Worm (Caenorhabditis elegans) whole organism, L3 larva: ENCODE measurements around the gene sel-5.

Experiments used
- R02D3.7 ChIP-seq: fragments of 150-350 bp; optimal IDR thresholded peaks from 2 replicates; lab custom pipeline; 2014; ENCODE audit warnings: missing biosample characterization, missing genetic modification characterization
- ZK546.5 ChIP-seq: sonication (generic microtip); optimal IDR thresholded peaks from 2 replicates; lab custom pipeline; 2017; ENCODE audit warnings: missing biosample characterization, missing genetic modification characterization
- ceh-16 ChIP-seq: sonication (generic microtip); optimal IDR thresholded peaks from 2 replicates; lab custom pipeline; 2017; ENCODE audit warnings: missing biosample characterization, missing genetic modification characterization
- ceh-28 ChIP-seq: fragments of 150-350 bp; optimal IDR thresholded peaks from 2 replicates; lab custom pipeline; 2014; ENCODE audit warnings: missing biosample characterization, missing genetic modification reagents, missing genetic modification characterization
- daf-12 ChIP-seq: fragments of 150-350 bp; optimal IDR thresholded peaks from 2 replicates; lab custom pipeline; 2014; ENCODE audit warnings: missing biosample characterization, missing genetic modification reagents, missing genetic modification characterization
- egl-5 ChIP-seq: fragments of 150-350 bp; optimal IDR thresholded peaks from 2 replicates; lab custom pipeline; 2017; ENCODE audit warnings: missing biosample characterization, missing genetic modification reagents, missing genetic modification characterization, inconsistent platforms
- elt-3 ChIP-seq, 3 experiments: fragments of 150-350 bp in 1 of 3; sonication (generic microtip) in 2 of 3; optimal IDR thresholded peaks; 2 replicates in 2 of 3; 4 replicates in 1 of 3; lab custom pipeline; 2014 to 2017; ENCODE audit warnings: missing biosample characterization in 3 of 3, missing genetic modification characterization in 3 of 3
- fkh-10 ChIP-seq: sonication (generic microtip); optimal IDR thresholded peaks from 2 replicates; lab custom pipeline; 2017; ENCODE audit warnings: missing biosample characterization, missing genetic modification reagents, missing genetic modification characterization
- fkh-2 ChIP-seq: fragments of 150-350 bp; optimal IDR thresholded peaks from 2 replicates; lab custom pipeline; 2014; ENCODE audit warnings: missing biosample characterization, missing genetic modification reagents, missing genetic modification characterization
- hmg-11 ChIP-seq: sonication (generic microtip); optimal IDR thresholded peaks from 2 replicates; lab custom pipeline; 2016; ENCODE audit warnings: missing genetic modification characterization, missing compliant biosample characterization
- lin-15B ChIP-seq: fragments of 150-350 bp; optimal IDR thresholded peaks from 2 replicates; lab custom pipeline; 2014; ENCODE audit warnings: missing biosample characterization, missing genetic modification characterization
- lin-39 ChIP-seq: fragments of 150-350 bp; optimal IDR thresholded peaks from 2 replicates; lab custom pipeline; 2018; ENCODE audit warnings: missing biosample characterization, missing genetic modification reagents, missing genetic modification characterization
- lsy-12 ChIP-seq: sonication (generic microtip); optimal IDR thresholded peaks from 2 replicates; lab custom pipeline; 2016; ENCODE audit warnings: mild to moderate bottlenecking, missing genetic modification characterization, missing compliant biosample characterization
- mdl-1 ChIP-seq: fragments of 150-350 bp; optimal IDR thresholded peaks from 2 replicates; lab custom pipeline; 2014; ENCODE audit warnings: missing biosample characterization, missing genetic modification characterization
- mml-1 ChIP-seq: fragments of 150-350 bp; sonication (generic microtip); optimal IDR thresholded peaks from 3 replicates; lab custom pipeline; 2014; ENCODE audit warnings: missing biosample characterization, missing genetic modification characterization
- nfya-1 ChIP-seq: sonication (generic microtip); optimal IDR thresholded peaks from 2 replicates; lab custom pipeline; 2017; ENCODE audit warnings: missing genetic modification characterization, mild to moderate bottlenecking, missing compliant biosample characterization, antibody characterized with exemption, moderate library complexity; ENCODE audit not compliant: insufficient read depth
- nhr-25 ChIP-seq: sonication (generic microtip); optimal IDR thresholded peaks from 2 replicates; lab custom pipeline; 2017; ENCODE audit warnings: missing biosample characterization, missing genetic modification characterization
- nhr-67 ChIP-seq: fragments of 150-350 bp; optimal IDR thresholded peaks from 2 replicates; lab custom pipeline; 2014; ENCODE audit warnings: missing biosample characterization, missing genetic modification characterization
- pha-4 ChIP-seq: fragments of 150-350 bp; optimal IDR thresholded peaks from 2 replicates; lab custom pipeline; 2014; ENCODE audit warnings: missing biosample characterization, missing genetic modification reagents, missing genetic modification characterization
- sea-2 ChIP-seq: fragments of 150-350 bp; sonication (generic microtip); optimal IDR thresholded peaks from 4 replicates; lab custom pipeline; 2014; ENCODE audit warnings: missing biosample characterization, missing genetic modification reagents, missing genetic modification characterization
- skn-1 ChIP-seq: fragments of 150-350 bp; optimal IDR thresholded peaks from 2 replicates; lab custom pipeline; 2014; ENCODE audit warnings: missing biosample characterization, missing genetic modification characterization
- snpc-4 ChIP-seq: fragments of 150-350 bp; optimal IDR thresholded peaks from 2 replicates; lab custom pipeline; 2014; ENCODE audit warnings: missing biosample characterization, missing genetic modification characterization
- tbx-2 ChIP-seq: sonication (generic microtip); optimal IDR thresholded peaks from 2 replicates; lab custom pipeline; 2016; ENCODE audit warnings: mild to moderate bottlenecking, missing genetic modification characterization, missing compliant biosample characterization
- ztf-4 ChIP-seq: fragments of 150-350 bp; optimal IDR thresholded peaks from 2 replicates; lab custom pipeline; 2014; ENCODE audit warnings: missing biosample characterization, missing genetic modification characterization

The sel-5 gene

DNA sequence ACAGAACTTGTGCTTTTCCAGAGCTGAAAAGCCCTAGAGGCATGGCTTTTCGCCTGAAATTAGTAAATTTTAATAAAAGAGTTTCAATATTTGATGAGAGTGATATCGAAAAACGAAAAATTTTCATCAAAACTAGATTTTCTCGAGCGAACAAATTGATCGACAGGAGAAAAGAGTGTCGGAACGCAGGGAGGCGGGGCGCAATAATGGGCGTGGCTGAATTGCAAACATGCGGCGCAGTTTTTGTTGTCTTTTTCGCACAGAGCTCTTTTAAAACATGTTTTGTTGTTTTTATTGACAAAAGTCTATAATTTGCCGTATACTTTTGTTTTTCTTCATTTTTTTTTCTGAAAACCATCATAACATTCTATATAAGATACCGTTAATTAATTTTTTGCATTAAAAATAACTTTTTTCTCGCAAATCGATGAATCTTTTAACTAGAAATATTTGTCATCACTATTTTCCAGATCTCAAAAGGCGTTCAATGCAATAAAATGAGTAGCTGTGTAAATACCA is at the start of gene sel-5, which contains the start of gene wdr-48:
TSS of gene sel-5 (minus strand) at position 53 of the 519 bp plus-strand sequence.
TSS of gene wdr-48 (plus strand) at position 469 of the 519 bp plus-strand sequence.
- no peak for TF ChIP-seq elt-3 (tag; optimal IDR thresholded peaks at IDR 0.05; lab: Kevin White, UChicago)
- peak; percentile 69 for TF ChIP-seq pha-4
- no peak for TF ChIP-seq R02D3.7 (tag; lab: Kevin White, UChicago)
- TF ChIP-seq hmg-11 (tag; lab: Kevin White, UChicago), result peak; percentile 51
- TF ChIP-seq lin-15B, result peak; percentile 33
- peak; percentile 51 for TF ChIP-seq nhr-25 (tag; lab: Kevin White, UChicago)
- TF ChIP-seq daf-12 (tag; lab: Kevin White, UChicago), result no peak
- no peak for TF ChIP-seq nhr-67 (tag; lab: Kevin White, UChicago)
- TF ChIP-seq ztf-4 (tag; lab: Kevin White, UChicago), result no peak
- TF ChIP-seq lin-39 (tag; lab: Kevin White, UChicago), result peak; percentile 47
- no peak for TF ChIP-seq ceh-28 (tag; lab: Kevin White, UChicago)
- TF ChIP-seq fkh-2 (tag; lab: Kevin White, UChicago), result no peak
- TF ChIP-seq fkh-10 (GFP tag; lab: Kevin White, UChicago), result no peak
- peak; percentile 71 for TF ChIP-seq nfya-1 (tag; lab: Kevin White, UChicago)
- TF ChIP-seq mml-1, result no peak
- TF ChIP-seq egl-5 (tag; lab: Kevin White, UChicago), result no peak

DNA sequence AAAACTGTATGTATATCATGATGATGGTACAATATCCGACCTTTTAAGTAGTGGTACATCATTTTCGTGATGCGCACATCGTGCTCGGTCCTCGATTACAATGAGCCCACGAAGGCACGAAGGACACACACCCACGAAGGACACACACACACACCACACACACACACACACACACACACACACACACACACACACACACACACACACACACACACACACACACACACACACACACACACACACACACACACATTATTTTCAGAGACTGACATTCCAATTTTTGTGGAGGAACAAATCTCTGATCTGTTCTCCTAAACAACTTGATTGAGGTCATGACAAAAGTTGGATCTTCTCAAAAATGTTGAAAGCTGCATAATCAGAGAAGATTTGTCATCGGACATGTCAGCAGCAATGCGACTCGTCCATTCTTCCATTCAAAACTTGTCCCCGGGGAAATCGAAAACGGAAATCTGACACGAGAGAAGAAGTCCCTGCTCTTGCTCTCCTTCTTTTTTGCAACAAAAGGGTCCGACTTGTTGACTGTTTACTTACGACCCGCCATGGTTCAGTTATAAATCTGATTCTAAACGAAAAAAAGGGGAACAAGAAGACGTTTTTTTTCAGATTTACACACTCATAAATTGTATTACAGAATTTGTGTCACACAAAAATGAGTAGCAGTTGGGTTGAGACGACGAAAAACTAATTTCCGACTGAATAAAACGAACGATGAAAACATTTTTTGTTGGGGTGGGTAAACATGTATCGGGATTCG is 48.1 kb upstream of the sel-5 start:
- TF ChIP-seq fkh-10 (GFP tag; lab: Kevin White, UChicago) (peak; percentile 93), nfya-1 (tag; lab: Kevin White, UChicago) (no peak)

DNA sequence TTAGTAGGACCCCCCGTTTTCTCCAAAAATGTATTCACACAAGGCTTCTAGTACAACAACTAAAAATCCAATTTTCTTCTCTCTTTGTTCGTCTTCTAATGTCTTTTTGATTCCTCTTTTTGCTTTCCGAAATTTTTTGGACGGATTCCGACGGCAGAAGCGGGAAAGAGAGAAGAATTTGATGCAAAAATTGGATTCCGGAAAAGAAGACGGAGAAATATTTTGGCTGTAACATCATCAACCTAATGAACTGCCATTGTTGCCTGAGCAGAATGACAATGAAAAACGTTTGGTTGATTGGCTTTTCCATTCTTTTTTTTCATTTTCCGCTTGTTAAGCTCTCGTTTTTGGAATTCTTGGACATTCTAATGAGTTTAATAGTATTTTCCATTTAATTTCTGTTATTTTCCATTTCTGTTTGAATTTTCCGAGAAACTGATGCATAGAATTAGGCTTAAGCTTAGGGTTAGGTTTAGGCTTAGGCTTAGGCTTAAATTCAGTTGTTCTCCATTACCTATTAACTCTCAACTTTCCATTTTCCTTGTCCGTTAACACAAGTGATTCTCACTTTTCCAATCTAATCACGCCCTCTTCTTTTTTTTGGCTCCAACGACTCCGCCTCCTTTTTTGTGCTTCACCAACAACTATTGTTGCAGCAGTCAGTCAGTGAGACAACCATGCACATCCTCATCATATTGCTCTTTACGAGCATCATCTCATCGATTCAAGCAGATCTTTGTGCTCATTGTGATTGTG is 44.3 kb upstream of the sel-5 start, which contains the start of gene lron-5:
TSS of gene lron-5 (plus strand) at position 655 of the 756 bp plus-strand sequence.
- TF ChIP-seq fkh-10 (GFP tag; lab: Kevin White, UChicago), result peak; percentile 60
- TF ChIP-seq nhr-25 (tag; lab: Kevin White, UChicago), result no peak
- TF ChIP-seq, all 47 proteins: peak for 1

DNA sequence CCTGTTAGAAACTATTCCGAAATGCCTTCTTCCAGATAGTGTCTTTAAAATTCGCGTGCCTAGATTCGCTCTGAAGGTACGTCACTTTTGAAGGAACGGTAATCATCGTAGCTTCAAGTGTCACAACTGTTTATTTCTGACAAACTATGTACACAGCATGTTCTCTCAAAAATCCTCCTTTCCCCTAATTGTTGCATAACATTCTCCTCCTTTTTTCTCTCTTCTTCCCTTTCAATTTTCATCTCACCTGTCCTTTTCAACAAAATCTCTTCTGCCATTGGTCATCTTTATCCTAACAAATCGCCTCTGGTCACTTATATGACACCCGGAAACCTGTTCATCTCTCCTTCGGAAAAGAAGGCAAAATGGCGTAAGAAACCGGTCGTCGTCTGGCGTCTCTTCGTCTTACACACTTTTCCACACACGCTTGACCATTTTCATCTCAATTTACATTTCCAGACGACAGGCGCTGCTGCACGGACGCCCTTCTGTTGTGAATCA is 37.9 kb upstream of the sel-5 start, which contains the start of gene lips-3:
TSS of gene lips-3 (plus strand) at position 458 of the 501 bp plus-strand sequence.
- TF ChIP-seq tbx-2 (tag; lab: Kevin White, UChicago) (no peak), sea-2 (GFP tag; lab: Kevin White, UChicago) (no peak), nhr-25 (tag; lab: Kevin White, UChicago) (peak; percentile 77), nfya-1 (tag; lab: Kevin White, UChicago) (no peak)
- TF ChIP-seq, all 47 proteins: peak for 1

DNA sequence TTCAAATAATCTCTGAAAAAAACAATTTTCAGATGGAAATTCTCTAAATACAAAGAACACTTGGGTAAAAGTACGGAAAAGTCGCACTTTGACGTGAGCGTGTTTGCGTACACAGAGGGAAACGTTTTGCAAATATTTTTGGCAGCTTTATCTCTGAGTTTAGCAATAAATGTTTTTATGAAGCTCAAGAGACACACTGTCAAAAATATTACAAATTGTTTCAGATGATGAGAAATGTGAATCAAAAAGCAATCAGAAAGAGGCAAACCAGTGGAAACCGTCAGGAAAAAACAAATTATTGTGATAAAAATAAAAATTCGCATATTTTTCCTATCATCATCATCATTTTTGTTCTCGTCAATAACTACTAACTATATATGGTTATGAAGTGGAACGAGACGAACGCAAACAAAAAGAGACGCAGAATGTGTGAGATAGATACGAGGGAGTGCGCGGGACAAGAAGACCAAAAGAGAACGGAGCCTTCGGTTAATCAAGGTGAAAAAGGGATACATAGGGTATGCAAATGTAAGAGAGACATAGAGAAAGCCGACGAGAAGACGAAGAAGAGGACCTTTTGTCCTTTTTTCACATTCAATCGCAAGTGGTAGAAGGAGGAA is 34.2 kb upstream of the sel-5 start, which contains the start of gene sel-2:
TSS of gene sel-2 (minus strand) at position 51 of the 620 bp plus-strand sequence.
- no peak for TF ChIP-seq skn-1 (tag; lab: Kevin White, UChicago)
- no peak for TF ChIP-seq ceh-16
- TF ChIP-seq snpc-4 (tag; lab: Kevin White, UChicago), result peak; percentile 65
- peak; percentile 61 for TF ChIP-seq hmg-11 (tag; lab: Kevin White, UChicago)
- peak; percentile 36 for TF ChIP-seq nfya-1 (tag; lab: Kevin White, UChicago)
- TF ChIP-seq nhr-25 (tag; lab: Kevin White, UChicago), result peak; percentile 39
- peak; percentile 0 for TF ChIP-seq lin-15B
- peak; percentile 57 for TF ChIP-seq pha-4

DNA sequence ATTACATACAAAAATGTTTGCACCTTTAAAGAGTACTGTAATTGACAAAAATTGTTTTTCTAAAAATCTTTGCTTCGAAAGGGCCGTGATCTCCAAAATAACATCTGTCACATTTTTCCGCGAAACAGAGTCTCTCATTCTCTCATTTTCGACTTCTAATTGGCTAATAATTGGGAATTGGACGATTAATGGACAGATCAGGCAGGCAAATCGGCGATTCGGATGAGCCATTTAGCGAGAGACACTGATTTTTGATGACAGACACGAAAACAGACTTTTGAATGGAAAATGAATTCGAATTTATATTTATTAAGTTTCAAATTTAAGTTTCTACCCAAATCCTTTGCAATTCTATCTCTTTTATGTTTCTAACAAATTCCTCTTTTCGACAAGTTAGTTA is 25.6 kb upstream of the sel-5 start:
- TF ChIP-seq ZK546.5 (tag; lab: Kevin White, UChicago) (no peak), mdl-1 (tag; lab: Kevin White, UChicago) (no peak), lsy-12 (tag; lab: Kevin White, UChicago) (no peak), egl-5 (tag; lab: Kevin White, UChicago) (peak; percentile 93), R02D3.7 (tag; lab: Kevin White, UChicago) (no peak)
- TF ChIP-seq, all 47 proteins: peak for 1
